Worm (Caenorhabditis elegans) whole organism, L4 larva: Measurements from ENCODE around the gene R08A2.9.
"Not testable (repeated sequence)": the region's sequence is repeated elsewhere in the genome, so short reads cannot be mapped to it uniquely, and the experiment has no call there.

ENCODE experiments used
- aha-1 ChIP-seq: fragments of 150-350 bp; peaks from one replicate; lab custom pipeline; 2014; ENCODE audit warnings: missing biosample characterization, missing genetic modification characterization
- lin-29 ChIP-seq: fragments of 200-800 bp; sonication (Bioruptor generic); IDR thresholded peaks from 2 replicates; pipeline ENCODE4 v1.3.6; 2022; ENCODE audit warnings: missing genetic modification reagents, missing genetic modification characterization, missing compliant biosample characterization
- nhr-42 ChIP-seq: fragments of 200-800 bp; sonication (Bioruptor generic); IDR thresholded peaks from 2 replicates; pipeline ENCODE4 v1.3.6; 2022; ENCODE audit warnings: missing genetic modification characterization, missing compliant biosample characterization

R08A2.9 gene

DNA sequence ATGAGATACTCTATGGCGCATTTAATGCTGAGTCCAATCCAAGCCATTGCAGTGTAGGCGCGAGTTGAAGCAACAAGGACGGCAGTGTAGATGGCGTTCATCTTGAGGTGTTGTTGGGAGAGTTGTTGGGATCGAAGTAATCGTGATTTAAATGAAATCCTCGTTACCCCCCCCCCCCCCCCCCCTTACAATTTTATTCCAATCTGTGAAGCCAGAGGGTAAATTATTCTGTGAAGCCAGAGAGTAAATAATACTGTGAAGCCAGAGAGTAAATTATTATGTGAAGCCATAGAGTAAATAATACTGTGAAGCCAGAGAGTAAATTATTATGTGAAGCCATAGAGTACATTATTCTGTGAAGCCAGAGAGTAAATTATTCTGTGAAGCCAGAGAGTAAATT, 42.3 kb downstream of the R08A2.9 start, which contains the start of gene nspa-10:
TSS of gene nspa-10 (minus strand) at position 101 of the 400 bp plus-strand sequence.
- TF ChIP-seq aha-1 (tag; lab: Kevin White, UChicago); nhr-42 (GFP tag; lab: Robert Waterston, UW); lin-29 (GFP tag; lab: Robert Waterston, UW): not testable (repeated sequence)
